Fruit fly (Drosophila melanogaster) whole organism: Measurements from ENCODE around the gene MESK4.

ENCODE experiments used
- CG8478 ChIP-seq: fragments of >200 bp; optimal IDR thresholded peaks from 2 replicates; lab custom pipeline; 2018; ENCODE audit warnings: inconsistent platforms
- Dll ChIP-seq: fragments of >200 bp; optimal IDR thresholded peaks from 2 replicates; lab custom pipeline; 2017
- usp ChIP-seq: fragments of >200 bp; optimal IDR thresholded peaks from 2 replicates; lab custom pipeline; 2017; ENCODE audit warnings: missing biosample characterization, missing genetic modification characterization, mixed read lengths

- no peak for TF ChIP-seq Dll
- TF ChIP-seq CG8478 (lab: Kevin White, UChicago) = no peak
- TF ChIP-seq usp (GFP tag; lab: Kevin White, UChicago) = no peak
Measured at dm6 chr3R:16977745-16978305, 10.8 kb upstream of the MESK4 start, which contains the start of gene Actn3.
